Fruit fly (Drosophila melanogaster) whole organism, prepupa: ENCODE data around the gene mus101.
A peak's percentile ranks its signal among the peaks of the same experiment; 100 is the strongest.

ENCODE experiments used
- Blimp-1 ChIP-seq: fragments of 200-800 bp; sonication (Bioruptor generic); optimal IDR thresholded peaks from 3 replicates; lab custom pipeline; 2017; ENCODE audit warnings: missing biosample characterization, missing genetic modification characterization, mild to moderate bottlenecking, moderate library complexity, missing genetic modification reagents
- CG11294 ChIP-seq: fragments of 200-800 bp; sonication (Bioruptor generic); IDR thresholded peaks from 2 replicates; pipeline ENCODE4 v1.3.6; 2022; ENCODE audit warnings: missing biosample characterization, missing genetic modification characterization
- CG11762 ChIP-seq: fragments of 200-800 bp; sonication (Bioruptor generic); optimal IDR thresholded peaks from 3 replicates; lab custom pipeline; 2016; ENCODE audit warnings: missing biosample characterization, missing genetic modification characterization; ENCODE audit not compliant: insufficient read depth
- CG11902 ChIP-seq: fragments of 200-800 bp; sonication (Bioruptor generic); optimal IDR thresholded peaks from 3 replicates; lab custom pipeline; 2016; ENCODE audit warnings: missing biosample characterization, missing genetic modification characterization
- CG15336 ChIP-seq: fragments of 200-800 bp; sonication (Bioruptor generic); IDR thresholded peaks from 2 replicates; pipeline ENCODE4 v1.3.6; 2022; ENCODE audit warnings: missing biosample characterization, missing genetic modification characterization
- CG16779 ChIP-seq: fragments of 200-800 bp; sonication (Bioruptor generic); optimal IDR thresholded peaks from 3 replicates; lab custom pipeline; 2017; ENCODE audit warnings: missing biosample characterization, mild to moderate bottlenecking, missing genetic modification characterization
- CG3032 ChIP-seq: fragments of 200-800 bp; optimal IDR thresholded peaks from 2 replicates; lab custom pipeline; 2019; ENCODE audit warnings: missing biosample characterization, mild to moderate bottlenecking, missing genetic modification characterization, moderate library complexity
- CG31627 ChIP-seq: fragments of 200-800 bp; sonication (Bioruptor generic); optimal IDR thresholded peaks from 3 replicates; lab custom pipeline; 2016; ENCODE audit warnings: missing biosample characterization, missing genetic modification characterization
- CG32006 ChIP-seq: fragments of 200-800 bp; sonication (Bioruptor generic); optimal IDR thresholded peaks from 3 replicates; lab custom pipeline; 2017; ENCODE audit warnings: missing biosample characterization, mild to moderate bottlenecking, missing genetic modification characterization
- CG4318 ChIP-seq: fragments of 200-800 bp; sonication (Bioruptor generic); optimal IDR thresholded peaks from 3 replicates; lab custom pipeline; 2017; ENCODE audit warnings: missing biosample characterization, mild to moderate bottlenecking, missing genetic modification characterization
- CG6163 ChIP-seq: fragments of 200-800 bp; sonication (Bioruptor generic); IDR thresholded peaks from 3 replicates; pipeline ENCODE4 v1.3.6; 2022; ENCODE audit warnings: missing biosample characterization, missing genetic modification characterization
- CG6276 ChIP-seq: fragments of 200-800 bp; sonication (Bioruptor generic); optimal IDR thresholded peaks from 2 replicates; lab custom pipeline; 2017; ENCODE audit warnings: missing biosample characterization, mild to moderate bottlenecking, missing genetic modification characterization
- CG6792 ChIP-seq: fragments of 200-800 bp; sonication (Bioruptor generic); optimal IDR thresholded peaks from 3 replicates; lab custom pipeline; 2016; ENCODE audit warnings: missing biosample characterization, missing genetic modification characterization
- CG6854 ChIP-seq: fragments of 200-800 bp; sonication (Bioruptor generic); optimal IDR thresholded peaks from 2 replicates; lab custom pipeline; 2017; ENCODE audit warnings: missing biosample characterization, mild to moderate bottlenecking, missing genetic modification characterization
- CG8119 ChIP-seq: fragments of 200-800 bp; sonication (Bioruptor generic); IDR thresholded peaks from 3 replicates; pipeline ENCODE4 v1.3.6; 2022; ENCODE audit warnings: missing biosample characterization, missing genetic modification characterization
- CG8319 ChIP-seq: fragments of 200-800 bp; sonication (Bioruptor generic); optimal IDR thresholded peaks from 3 replicates; lab custom pipeline; 2016; ENCODE audit warnings: missing biosample characterization, missing genetic modification characterization
- CG9139 ChIP-seq: fragments of 200-800 bp; sonication (Bioruptor generic); optimal IDR thresholded peaks from 3 replicates; lab custom pipeline; 2017; ENCODE audit warnings: missing biosample characterization, mild to moderate bottlenecking, missing genetic modification characterization
- Eip75B ChIP-seq: fragments of 200-800 bp; sonication (Bioruptor generic); optimal IDR thresholded peaks from 3 replicates; lab custom pipeline; 2016; ENCODE audit warnings: missing biosample characterization, missing genetic modification characterization
- Eip78C ChIP-seq: fragments of 200-800 bp; sonication (Bioruptor generic); peaks from one replicate; lab custom pipeline; 2016; ENCODE audit warnings: missing biosample characterization, missing genetic modification characterization
- Eip93F ChIP-seq: fragments of 200-800 bp; sonication (Bioruptor generic); optimal IDR thresholded peaks from 2 replicates; lab custom pipeline; 2016; ENCODE audit warnings: missing biosample characterization, mild to moderate bottlenecking, missing genetic modification characterization
- Ets21C ChIP-seq: fragments of 200-800 bp; sonication (Bioruptor generic); optimal IDR thresholded peaks from 3 replicates; lab custom pipeline; 2016; ENCODE audit warnings: missing biosample characterization, missing genetic modification characterization
- Ets96B ChIP-seq: fragments of 200-800 bp; optimal IDR thresholded peaks from 2 replicates; lab custom pipeline; 2019; ENCODE audit warnings: missing biosample characterization, mild to moderate bottlenecking, missing genetic modification characterization, moderate library complexity
- Hr38 ChIP-seq: sonication (Bioruptor generic); optimal IDR thresholded peaks from 2 replicates; lab custom pipeline; 2016; ENCODE audit warnings: missing biosample characterization, missing genetic modification characterization
- Hr39 ChIP-seq: fragments of 200-800 bp; sonication (Bioruptor generic); optimal IDR thresholded peaks from 2 replicates; lab custom pipeline; 2016; ENCODE audit warnings: missing biosample characterization, missing genetic modification characterization
- Hr4 ChIP-seq: fragments of 200-800 bp; sonication (Bioruptor generic); optimal IDR thresholded peaks from 3 replicates; lab custom pipeline; 2016; ENCODE audit warnings: missing biosample characterization, missing genetic modification characterization
- Lpt ChIP-seq: fragments of 200-800 bp; sonication (Bioruptor generic); optimal IDR thresholded peaks from 3 replicates; lab custom pipeline; 2016; ENCODE audit warnings: missing biosample characterization, missing genetic modification characterization
- Met ChIP-seq: fragments of 200-800 bp; sonication (Bioruptor generic); optimal IDR thresholded peaks from 3 replicates; lab custom pipeline; 2016; ENCODE audit warnings: missing biosample characterization, missing genetic modification characterization
- OdsH ChIP-seq: fragments of 200-800 bp; sonication (Bioruptor generic); optimal IDR thresholded peaks from 3 replicates; lab custom pipeline; 2016; ENCODE audit warnings: missing biosample characterization, missing genetic modification characterization
- Smox ChIP-seq: fragments of 200-800 bp; sonication (Bioruptor generic); optimal IDR thresholded peaks from 3 replicates; lab custom pipeline; 2016; ENCODE audit warnings: missing biosample characterization, missing genetic modification characterization
- Sox102F ChIP-seq: fragments of 200-800 bp; sonication (Bioruptor generic); optimal IDR thresholded peaks from 2 replicates; lab custom pipeline; 2016; ENCODE audit warnings: missing biosample characterization, mild to moderate bottlenecking, missing genetic modification characterization
- Sox14 ChIP-seq: fragments of 200-800 bp; sonication (Bioruptor generic); optimal IDR thresholded peaks from 3 replicates; lab custom pipeline; 2016; ENCODE audit warnings: missing biosample characterization, missing genetic modification characterization
- achi ChIP-seq: fragments of 200-800 bp; sonication (Bioruptor generic); optimal IDR thresholded peaks from 3 replicates; lab custom pipeline; 2016; ENCODE audit warnings: missing biosample characterization, missing genetic modification characterization
- cyc ChIP-seq: fragments of 200-800 bp; sonication (Bioruptor generic); optimal IDR thresholded peaks from 3 replicates; lab custom pipeline; 2016; ENCODE audit warnings: missing biosample characterization, missing genetic modification characterization
- dac ChIP-seq: fragments of 200-800 bp; sonication (Bioruptor generic); optimal IDR thresholded peaks from 2 replicates; lab custom pipeline; 2017; ENCODE audit warnings: missing biosample characterization, mild to moderate bottlenecking, missing genetic modification characterization
- dsx ChIP-seq: fragments of 200-800 bp; optimal IDR thresholded peaks from 3 replicates; lab custom pipeline; 2019; ENCODE audit warnings: missing biosample characterization, mild to moderate bottlenecking, missing genetic modification characterization, moderate library complexity; ENCODE audit not compliant: poor library complexity, severe bottlenecking
- eg ChIP-seq: fragments of 200-800 bp; sonication (Bioruptor generic); IDR thresholded peaks from 3 replicates; pipeline ENCODE4 v1.3.6; 2022; ENCODE audit warnings: missing biosample characterization, missing genetic modification characterization
- fd59A ChIP-seq: fragments of 200-800 bp; sonication (Bioruptor generic); optimal IDR thresholded peaks from 2 replicates; lab custom pipeline; 2017; ENCODE audit warnings: missing biosample characterization, mild to moderate bottlenecking, missing genetic modification characterization, missing genetic modification reagents
- fd85E ChIP-seq: fragments of 200-800 bp; sonication (Bioruptor generic); optimal IDR thresholded peaks from 3 replicates; lab custom pipeline; 2016; ENCODE audit warnings: missing biosample characterization, missing genetic modification characterization
- fkh ChIP-seq: fragments of 200-800 bp; sonication (Bioruptor generic); optimal IDR thresholded peaks from 3 replicates; lab custom pipeline; 2017; ENCODE audit warnings: missing biosample characterization, mild to moderate bottlenecking, missing genetic modification characterization, moderate library complexity
- net ChIP-seq: fragments of 200-800 bp; sonication (Bioruptor generic); optimal IDR thresholded peaks from 3 replicates; lab custom pipeline; 2016; ENCODE audit warnings: missing biosample characterization, missing genetic modification characterization
- pdm3 ChIP-seq: fragments of 200-800 bp; sonication (Bioruptor generic); optimal IDR thresholded peaks from 3 replicates; lab custom pipeline; 2016; ENCODE audit warnings: missing biosample characterization, missing genetic modification characterization
- spab ChIP-seq: fragments of 200-800 bp; sonication (Bioruptor generic); optimal IDR thresholded peaks from 2 replicates; lab custom pipeline; 2017; ENCODE audit warnings: missing biosample characterization, mild to moderate bottlenecking, missing genetic modification characterization, missing genetic modification reagents
- ss ChIP-seq, 2 experiments: fragments of 200-800 bp; sonication (Bioruptor generic); optimal IDR thresholded peaks; 2 replicates in 1 of 2; 3 replicates in 1 of 2; lab custom pipeline; 2017 to 2018; ENCODE audit warnings: mild to moderate bottlenecking in 2 of 2, missing biosample characterization in 2 of 2, missing genetic modification characterization in 2 of 2, moderate library complexity in 1 of 2
- svp ChIP-seq: fragments of 200-800 bp; sonication (Bioruptor generic); peaks from one replicate; lab custom pipeline; 2016; ENCODE audit warnings: missing biosample characterization, missing genetic modification characterization
- topi ChIP-seq: fragments of 200-800 bp; sonication (Bioruptor generic); optimal IDR thresholded peaks from 3 replicates; lab custom pipeline; 2016; ENCODE audit warnings: missing biosample characterization, missing genetic modification characterization
- vri ChIP-seq: fragments of 200-800 bp; sonication (Bioruptor generic); optimal IDR thresholded peaks from 3 replicates; lab custom pipeline; 2016; ENCODE audit warnings: missing biosample characterization, mild to moderate bottlenecking, missing genetic modification characterization

The mus101 gene

dm6 chrX:13747052-13747451 is 25.0 kb downstream of the mus101 start:
- TF ChIP-seq vri (GFP tag; lab: Kevin White, UChicago) = peak; percentile 92
- 0 out of 3 replicates have a peak, but pooled peaks have one; percentile 6 for TF ChIP-seq CG6163
- TF ChIP-seq OdsH = no peak
- TF ChIP-seq svp (GFP tag; lab: Kevin White, UChicago) = peak; percentile 66
- TF ChIP-seq CG6854 (GFP tag; lab: Kevin White, UChicago) = peak; percentile 46
- TF ChIP-seq ss (GFP tag; optimal IDR thresholded peaks at IDR 0.05; lab: Kevin White, UChicago) = no peak
- TF ChIP-seq CG11902 (GFP tag; lab: Kevin White, UChicago) = no peak
- TF ChIP-seq Eip75B (GFP tag; lab: Kevin White, UChicago) = peak; percentile 2
- peak; percentile 29 for TF ChIP-seq Sox14 (GFP tag; lab: Kevin White, UChicago)
- TF ChIP-seq CG11762 = no peak
- TF ChIP-seq dac = no peak
- TF ChIP-seq Eip78C (GFP tag; lab: Kevin White, UChicago) = peak; percentile 77
- no peak for TF ChIP-seq CG8319 (GFP tag; lab: Kevin White, UChicago)
- TF ChIP-seq Sox102F (GFP tag; lab: Kevin White, UChicago) = peak; percentile 24
- peak; percentile 66; the same call in 2 of the 3 replicates for TF ChIP-seq eg (GFP tag; lab: Robert Waterston, UW)
- peak; percentile 41; the same call in 1 of the 3 replicates for TF ChIP-seq CG8119 (GFP tag; lab: Robert Waterston, UW)
- peak; percentile 54 for TF ChIP-seq Lpt (GFP tag; lab: Kevin White, UChicago)
- peak; percentile 67 for TF ChIP-seq CG15336 (GFP tag; lab: Robert Waterston, UW)
- TF ChIP-seq Eip93F (GFP tag; lab: Kevin White, UChicago) = peak; percentile 28

dm6 chrX:13747635-13748467 is 25.8 kb downstream of the mus101 start:
- TF ChIP-seq ss (GFP tag; optimal IDR thresholded peaks at IDR 0.05; lab: Kevin White, UChicago) (peak; percentile 68 to 83), Hr38 (GFP tag; lab: Kevin White, UChicago) (no peak), Eip78C (GFP tag; lab: Kevin White, UChicago) (peak; percentile 84), CG6792 (GFP tag; lab: Kevin White, UChicago) (no peak), Hr4 (GFP tag; lab: Kevin White, UChicago) (peak; percentile 54), CG6276 (GFP tag; lab: Kevin White, UChicago) (peak; percentile 72), Blimp-1 (no peak), cyc (no peak), CG32006 (GFP tag; lab: Kevin White, UChicago) (peak; percentile 80), CG31627 (GFP tag; lab: Kevin White, UChicago) (peak; percentile 2), pdm3 (peak; percentile 50), Met (GFP tag; lab: Kevin White, UChicago) (no peak), CG3032 (tag; lab: Kevin White, UChicago) (peak; percentile 56), spab (peak; percentile 23), Lpt (GFP tag; lab: Kevin White, UChicago) (no peak), CG6163 (peak; percentile 67; the same call in 2 of the 3 replicates), CG6854 (GFP tag; lab: Kevin White, UChicago) (no peak), achi (peak; percentile 47), Smox (no peak), fd85E (GFP tag; lab: Kevin White, UChicago) (no peak), CG11762 (peak; percentile 27), CG9139 (peak; percentile 26), vri (GFP tag; lab: Kevin White, UChicago) (peak; percentile 9), net (GFP tag; lab: Kevin White, UChicago) (peak; percentile 30), svp (GFP tag; lab: Kevin White, UChicago) (peak; percentile 52), dsx (GFP tag; lab: Kevin White, UChicago) (peak; percentile 63), dac (peak; percentile 55), CG4318 (GFP tag; lab: Kevin White, UChicago) (peak; percentile 40), CG8119 (GFP tag; lab: Robert Waterston, UW) (peak; percentile 74; the same call in 2 of the 3 replicates), fd59A (GFP tag; lab: Kevin White, UChicago) (peak; percentile 9), Ets96B (tag; lab: Kevin White, UChicago) (peak; percentile 46), Hr39 (GFP tag; lab: Kevin White, UChicago) (no peak), topi (GFP tag; lab: Kevin White, UChicago) (no peak), fkh (GFP tag; lab: Kevin White, UChicago) (no peak), Ets21C (no peak), CG11294 (GFP tag; lab: Robert Waterston, UW) (0 out of 2 replicates have a peak, but pooled peaks have one; percentile 22), CG16779 (peak; percentile 51), CG15336 (GFP tag; lab: Robert Waterston, UW) (peak; percentile 77)
